Fruit fly (Drosophila melanogaster): ENCODE measurements around the gene TfIIA-L.

TfIIA-L gene

dm6 chr3R:27204694-27205414 is 46.1 kb upstream of the TfIIA-L start (continued):
- TF ChIP-seq CG9437 (GFP tag; optimal IDR thresholded peaks at IDR 0.05), result no peak
- peak; percentile 11 for TF ChIP-seq fd96Cb (tag; optimal IDR thresholded peaks at IDR 0.05)
- TF ChIP-seq CG17361 (GFP tag; IDR thresholded peaks at IDR 0.05), result 0 out of 3 replicates have a peak, but pooled peaks have one; percentile 19
- no peak for TF ChIP-seq CG3065 (GFP tag; optimal IDR thresholded peaks at IDR 0.05)
- TF ChIP-seq vfl (GFP tag; optimal IDR thresholded peaks at IDR 0.05), result no peak
- TF ChIP-seq corto (GFP tag; optimal IDR thresholded peaks at IDR 0.05), result no peak
- no peak for TF ChIP-seq knrl (GFP tag; IDR thresholded peaks at IDR 0.05; ENCODE audit: partially characterized antibody)
- no peak for TF ChIP-seq ash1 (GFP tag; optimal IDR thresholded peaks at IDR 0.05)
- no peak for TF ChIP-seq Xbp1 (GFP tag; optimal IDR thresholded peaks at IDR 0.05)
- TF ChIP-seq abd-A (tag; optimal IDR thresholded peaks at IDR 0.05), result peak; percentile 74
- no peak for TF ChIP-seq CG5953 (GFP tag; IDR thresholded peaks at IDR 0.05)
- no peak for TF ChIP-seq eyg (GFP tag; optimal IDR thresholded peaks at IDR 0.05)
- no peak for TF ChIP-seq odd (GFP tag; optimal IDR thresholded peaks at IDR 0.05)
- TF ChIP-seq nerfin-1 (tag; optimal IDR thresholded peaks at IDR 0.05), result peak; percentile 22
- no peak for TF ChIP-seq toy (GFP tag; IDR thresholded peaks at IDR 0.05)
- no peak for TF ChIP-seq danr (GFP tag; IDR thresholded peaks at IDR 0.05)
- no peak for TF ChIP-seq CG4617 (GFP tag; optimal IDR thresholded peaks at IDR 0.05; ENCODE audit: borderline replicate concordance)
- no peak for TF ChIP-seq ems (GFP tag; optimal IDR thresholded peaks at IDR 0.05)
- no peak for TF ChIP-seq CG7786 (GFP tag; optimal IDR thresholded peaks at IDR 0.05)
- TF ChIP-seq CG2202 (tag; optimal IDR thresholded peaks at IDR 0.05), result no peak
- TF ChIP-seq Hr39 (optimal IDR thresholded peaks at IDR 0.05), result no peak
- no peak for TF ChIP-seq CG6683 (GFP tag; optimal IDR thresholded peaks at IDR 0.05)
- TF ChIP-seq CG7928 (GFP tag; optimal IDR thresholded peaks at IDR 0.05), result no peak
- no peak for TF ChIP-seq CG14965 (GFP tag; optimal IDR thresholded peaks at IDR 0.05; ENCODE audit: borderline replicate concordance)
- no peak for TF ChIP-seq CG12299 (tag; optimal IDR thresholded peaks at IDR 0.05)
- TF ChIP-seq Doc3 (GFP tag; IDR thresholded peaks at IDR 0.05; ENCODE audit: partially characterized antibody), result no peak
- no peak for TF ChIP-seq CG1832 (GFP tag; optimal IDR thresholded peaks at IDR 0.05)
- no peak for TF ChIP-seq Ada2b (GFP tag; IDR thresholded peaks at IDR 0.05)
- TF ChIP-seq Usf (GFP tag; optimal IDR thresholded peaks at IDR 0.05), result peak; percentile 21
- no peak for TF ChIP-seq CG6854 (GFP tag; optimal IDR thresholded peaks at IDR 0.05)
- TF ChIP-seq esg (GFP tag; conservative IDR thresholded peaks at IDR 0.05), result no peak
- no peak for TF ChIP-seq CG31224 (GFP tag; IDR thresholded peaks at IDR 0.05)
- TF ChIP-seq ato (GFP tag; IDR thresholded peaks at IDR 0.05; ENCODE audit: partially characterized antibody), result no peak
- TF ChIP-seq CG2129 (GFP tag; IDR thresholded peaks at IDR 0.05; ENCODE audit: partially characterized antibody), result no peak
- no peak for TF ChIP-seq wek (GFP tag; optimal IDR thresholded peaks at IDR 0.05)
- no peak for TF ChIP-seq ATbp (GFP tag; optimal IDR thresholded peaks at IDR 0.05)
- no peak for TF ChIP-seq CG17612 (GFP tag; IDR thresholded peaks at IDR 0.05)
- TF ChIP-seq CG14710 (tag; optimal IDR thresholded peaks at IDR 0.05), result peak; percentile 50
- TF ChIP-seq CG32532 (GFP tag; IDR thresholded peaks at IDR 0.05), result no peak
- no peak for TF ChIP-seq lov (optimal IDR thresholded peaks at IDR 0.05)
- peak; percentile 26; the same call in 1 of the 3 replicates for TF ChIP-seq lov (GFP tag; IDR thresholded peaks at IDR 0.05)
- no peak for TF ChIP-seq CG3847 (GFP tag; IDR thresholded peaks at IDR 0.05)
- TF ChIP-seq bcd (GFP tag; optimal IDR thresholded peaks at IDR 0.05), result peak; percentile 25
- TF ChIP-seq MTF-1 (GFP tag; optimal IDR thresholded peaks at IDR 0.05; ENCODE audit: borderline replicate concordance), result no peak
- no peak for TF ChIP-seq eve (GFP tag; optimal IDR thresholded peaks at IDR 0.05)
- TF ChIP-seq CG5245 (GFP tag; optimal IDR thresholded peaks at IDR 0.05), result peak; percentile 5
- no peak for TF ChIP-seq sug (tag; optimal IDR thresholded peaks at IDR 0.05)
- no peak for TF ChIP-seq Atf-2 (GFP tag; optimal IDR thresholded peaks at IDR 0.05)
- TF ChIP-seq CG10565 (GFP tag; optimal IDR thresholded peaks at IDR 0.05), result no peak
- no peak for TF ChIP-seq Asciz (GFP tag; optimal IDR thresholded peaks at IDR 0.05)

All from whole organism, embryonic.